Fruit fly (Drosophila melanogaster): ENCODE data around the gene CG4318.

Gene CG4318

DNA sequence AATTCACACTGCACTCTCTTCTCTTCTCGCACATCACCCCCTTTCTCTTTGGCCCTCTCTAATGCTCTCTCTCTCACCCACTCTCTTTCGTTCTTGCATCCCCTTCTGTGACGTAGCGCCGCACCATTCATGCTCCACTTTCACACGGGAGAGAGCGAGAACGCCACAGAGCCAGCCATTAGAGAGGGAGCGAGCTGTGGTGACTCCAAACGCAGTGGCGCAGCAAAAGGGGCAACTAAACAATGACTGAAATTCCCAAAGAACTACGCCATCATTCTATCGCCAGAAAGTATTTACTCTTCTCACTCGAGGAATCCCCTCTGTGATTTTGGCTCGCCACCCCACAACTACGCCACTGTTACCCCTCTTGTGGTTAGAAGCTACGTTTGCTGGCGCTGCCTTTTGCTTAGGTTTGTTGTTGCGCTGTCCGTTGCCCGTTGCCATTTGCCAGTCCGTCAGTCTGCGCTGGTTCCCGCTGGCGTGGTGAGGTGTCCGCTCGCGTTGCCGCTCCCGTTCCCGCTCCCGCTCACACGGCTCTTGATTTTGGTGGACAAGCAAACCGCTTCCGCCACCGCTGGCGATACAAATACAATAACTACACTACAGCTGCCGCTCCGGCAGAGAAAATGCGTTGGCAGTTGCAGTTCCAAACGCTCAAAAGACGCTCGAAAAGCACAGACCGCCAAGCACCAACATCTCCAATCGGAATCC lies 23.5 kb downstream of the CG4318 start (continued):
- TF ChIP-seq CG4282 (GFP tag; optimal IDR thresholded peaks at IDR 0.05) (peak; percentile 98), CG15514 (GFP tag; optimal IDR thresholded peaks at IDR 0.05) (peak; percentile 96), CG3838 (GFP tag; optimal IDR thresholded peaks at IDR 0.05) (peak; percentile 97), bowl (GFP tag; IDR thresholded peaks at IDR 0.05) (peak; percentile 98), CG7786 (GFP tag; optimal IDR thresholded peaks at IDR 0.05) (peak; percentile 99), trh (GFP tag; optimal IDR thresholded peaks at IDR 0.05) (peak; percentile 95), CG14860 (GFP tag; IDR thresholded peaks at IDR 0.05; ENCODE audit: partially characterized antibody) (0 out of 3 replicates have a peak, but pooled peaks have one; percentile 42), HLHmδ (GFP tag; optimal IDR thresholded peaks at IDR 0.05) (peak; percentile 58), CG30020 (tag; optimal IDR thresholded peaks at IDR 0.05) (peak; percentile 80), CG6175 (GFP tag; IDR thresholded peaks at IDR 0.05) (peak; percentile 99), NC2α (GFP tag; optimal IDR thresholded peaks at IDR 0.05) (peak; percentile 96), CG31365 (tag; optimal IDR thresholded peaks at IDR 0.05) (peak; percentile 95), abd-A (tag; optimal IDR thresholded peaks at IDR 0.05) (peak; percentile 96), CG34376 (GFP tag; optimal IDR thresholded peaks at IDR 0.05) (peak; percentile 99), ci (GFP tag; IDR thresholded peaks at IDR 0.05) (peak; percentile 100), btn (GFP tag; optimal IDR thresholded peaks at IDR 0.05) (peak; percentile 98), CG10274 (GFP tag; optimal IDR thresholded peaks at IDR 0.05) (peak; percentile 96), CG12744 (GFP tag; optimal IDR thresholded peaks at IDR 0.05) (peak; percentile 99), CG14014 (GFP tag; IDR thresholded peaks at IDR 0.05) (peak; percentile 99), Taf1 (GFP tag; IDR thresholded peaks at IDR 0.05) (peak; percentile 99), CG6683 (GFP tag; optimal IDR thresholded peaks at IDR 0.05) (peak; percentile 98), sim (GFP tag; IDR thresholded peaks at IDR 0.05) (peak; percentile 98), CG10147 (GFP tag; optimal IDR thresholded peaks at IDR 0.05) (peak; percentile 97), gcm (GFP tag; optimal IDR thresholded peaks at IDR 0.05) (peak; percentile 97), slbo (GFP tag; IDR thresholded peaks at IDR 0.05) (peak; percentile 100), sens (GFP tag) (peak; percentile 100), CG10543 (GFP tag; optimal IDR thresholded peaks at IDR 0.05) (peak; percentile 99), HLH3B (GFP tag; IDR thresholded peaks at IDR 0.05) (peak; percentile 99), CG17829 (tag; optimal IDR thresholded peaks at IDR 0.05) (peak; percentile 98), CG8281 (tag; optimal IDR thresholded peaks at IDR 0.05) (peak; percentile 92), CG4730 (GFP tag; IDR thresholded peaks at IDR 0.05) (peak; percentile 99), pzg (GFP tag; optimal IDR thresholded peaks at IDR 0.05) (peak; percentile 63), CG3995 (GFP tag; optimal IDR thresholded peaks at IDR 0.05) (peak; percentile 91), CG2889 (GFP tag; IDR thresholded peaks at IDR 0.05) (peak; percentile 99), sr (GFP tag; IDR thresholded peaks at IDR 0.05) (peak; percentile 98), CG33213 (GFP tag; optimal IDR thresholded peaks at IDR 0.05) (peak; percentile 99), wek (GFP tag; optimal IDR thresholded peaks at IDR 0.05) (peak; percentile 96), CoRest (tag; optimal IDR thresholded peaks at IDR 0.05) (peak; percentile 98), zfh1 (GFP tag; IDR thresholded peaks at IDR 0.05) (peak; percentile 100), unc-4 (GFP tag; IDR thresholded peaks at IDR 0.05; ENCODE audit: partially characterized antibody) (0 out of 2 replicates have a peak, but pooled peaks have one; percentile 33), sob (GFP tag; IDR thresholded peaks at IDR 0.05) (peak; percentile 99), CTCF (GFP tag; optimal IDR thresholded peaks at IDR 0.05) (peak; percentile 74), Lpt (GFP tag; optimal IDR thresholded peaks at IDR 0.05) (no peak), hb (GFP tag; IDR thresholded peaks at IDR 0.05; ENCODE audit: partially characterized antibody) (0 out of 3 replicates have a peak, but pooled peaks have one; percentile 50), chinmo (GFP tag; IDR thresholded peaks at IDR 0.05; ENCODE audit: partially characterized antibody) (peak; percentile 88; the same call in 3 of the 4 replicates), CG6654 (GFP tag; optimal IDR thresholded peaks at IDR 0.05) (peak; percentile 90), sna (GFP tag; IDR thresholded peaks at IDR 0.05; ENCODE audit: partially characterized antibody) (peak; percentile 74), HmgZ (tag; optimal IDR thresholded peaks at IDR 0.05) (peak; percentile 99), BEAF-32 (GFP tag; optimal IDR thresholded peaks at IDR 0.05) (peak; percentile 38)
